Fruit fly (Drosophila melanogaster) whole organism, prepupa: Measurements from ENCODE around the gene nkd.

Experiments
- Blimp-1 ChIP-seq: fragments of 200-800 bp; sonication (Bioruptor generic); optimal IDR thresholded peaks from 3 replicates; lab custom pipeline; 2017; ENCODE audit warnings: missing biosample characterization, missing genetic modification characterization, mild to moderate bottlenecking, moderate library complexity, missing genetic modification reagents
- CG10669 ChIP-seq: fragments of 200-800 bp; sonication (Bioruptor generic); optimal IDR thresholded peaks from 3 replicates; lab custom pipeline; 2018; ENCODE audit warnings: missing biosample characterization, mild to moderate bottlenecking, missing genetic modification characterization, moderate library complexity
- CG11762 ChIP-seq: fragments of 200-800 bp; sonication (Bioruptor generic); optimal IDR thresholded peaks from 3 replicates; lab custom pipeline; 2016; ENCODE audit warnings: missing biosample characterization, missing genetic modification characterization; ENCODE audit not compliant: insufficient read depth
- CG1621 ChIP-seq: fragments of 200-800 bp; sonication (Bioruptor generic); optimal IDR thresholded peaks from 3 replicates; lab custom pipeline; 2018; ENCODE audit warnings: missing biosample characterization, mild to moderate bottlenecking, missing genetic modification characterization
- CG16779 ChIP-seq: fragments of 200-800 bp; sonication (Bioruptor generic); optimal IDR thresholded peaks from 3 replicates; lab custom pipeline; 2017; ENCODE audit warnings: missing biosample characterization, mild to moderate bottlenecking, missing genetic modification characterization
- CG31627 ChIP-seq: fragments of 200-800 bp; sonication (Bioruptor generic); optimal IDR thresholded peaks from 3 replicates; lab custom pipeline; 2016; ENCODE audit warnings: missing biosample characterization, missing genetic modification characterization
- CG32006 ChIP-seq: fragments of 200-800 bp; sonication (Bioruptor generic); optimal IDR thresholded peaks from 3 replicates; lab custom pipeline; 2017; ENCODE audit warnings: missing biosample characterization, mild to moderate bottlenecking, missing genetic modification characterization
- CG34406 ChIP-seq: fragments of 200-800 bp; sonication (Bioruptor generic); optimal IDR thresholded peaks from 3 replicates; lab custom pipeline; 2016; ENCODE audit warnings: missing biosample characterization, missing genetic modification characterization
- CG3919 ChIP-seq: fragments of 200-800 bp; sonication (Bioruptor generic); optimal IDR thresholded peaks from 3 replicates; lab custom pipeline; 2016; ENCODE audit warnings: missing biosample characterization, missing genetic modification characterization
- CG4318 ChIP-seq: fragments of 200-800 bp; sonication (Bioruptor generic); optimal IDR thresholded peaks from 3 replicates; lab custom pipeline; 2017; ENCODE audit warnings: missing biosample characterization, mild to moderate bottlenecking, missing genetic modification characterization
- CG6163 ChIP-seq: fragments of 200-800 bp; sonication (Bioruptor generic); IDR thresholded peaks from 3 replicates; pipeline ENCODE4 v1.3.6; 2022; ENCODE audit warnings: missing biosample characterization, missing genetic modification characterization
- CG6276 ChIP-seq: fragments of 200-800 bp; sonication (Bioruptor generic); optimal IDR thresholded peaks from 2 replicates; lab custom pipeline; 2017; ENCODE audit warnings: missing biosample characterization, mild to moderate bottlenecking, missing genetic modification characterization
- CG6792 ChIP-seq: fragments of 200-800 bp; sonication (Bioruptor generic); optimal IDR thresholded peaks from 3 replicates; lab custom pipeline; 2016; ENCODE audit warnings: missing biosample characterization, missing genetic modification characterization
- CG6808 ChIP-seq: fragments of 200-800 bp; sonication (Bioruptor generic); optimal IDR thresholded peaks from 3 replicates; lab custom pipeline; 2017; ENCODE audit warnings: missing biosample characterization, missing genetic modification characterization, mild to moderate bottlenecking, moderate library complexity, missing genetic modification reagents
- CG6854 ChIP-seq: fragments of 200-800 bp; sonication (Bioruptor generic); optimal IDR thresholded peaks from 2 replicates; lab custom pipeline; 2017; ENCODE audit warnings: missing biosample characterization, mild to moderate bottlenecking, missing genetic modification characterization
- CG7368 ChIP-seq: fragments of 200-800 bp; sonication (Bioruptor generic); optimal IDR thresholded peaks from 3 replicates; lab custom pipeline; 2016; ENCODE audit warnings: missing biosample characterization, missing genetic modification characterization
- CG8319 ChIP-seq: fragments of 200-800 bp; sonication (Bioruptor generic); optimal IDR thresholded peaks from 3 replicates; lab custom pipeline; 2016; ENCODE audit warnings: missing biosample characterization, missing genetic modification characterization
- CG9139 ChIP-seq: fragments of 200-800 bp; sonication (Bioruptor generic); optimal IDR thresholded peaks from 3 replicates; lab custom pipeline; 2017; ENCODE audit warnings: missing biosample characterization, mild to moderate bottlenecking, missing genetic modification characterization
- Eip75B ChIP-seq: fragments of 200-800 bp; sonication (Bioruptor generic); optimal IDR thresholded peaks from 3 replicates; lab custom pipeline; 2016; ENCODE audit warnings: missing biosample characterization, missing genetic modification characterization
- Eip78C ChIP-seq: fragments of 200-800 bp; sonication (Bioruptor generic); peaks from one replicate; lab custom pipeline; 2016; ENCODE audit warnings: missing biosample characterization, missing genetic modification characterization
- Eip93F ChIP-seq: fragments of 200-800 bp; sonication (Bioruptor generic); optimal IDR thresholded peaks from 2 replicates; lab custom pipeline; 2016; ENCODE audit warnings: missing biosample characterization, mild to moderate bottlenecking, missing genetic modification characterization
- Ets96B ChIP-seq: fragments of 200-800 bp; optimal IDR thresholded peaks from 2 replicates; lab custom pipeline; 2019; ENCODE audit warnings: missing biosample characterization, mild to moderate bottlenecking, missing genetic modification characterization, moderate library complexity
- Gug ChIP-seq: fragments of 200-800 bp; sonication (Bioruptor generic); IDR thresholded peaks from 2 replicates; pipeline ENCODE4 v1.3.6; 2022; ENCODE audit warnings: missing biosample characterization, missing genetic modification characterization
- Hr38 ChIP-seq: sonication (Bioruptor generic); optimal IDR thresholded peaks from 2 replicates; lab custom pipeline; 2016; ENCODE audit warnings: missing biosample characterization, missing genetic modification characterization
- Hr39 ChIP-seq: fragments of 200-800 bp; sonication (Bioruptor generic); optimal IDR thresholded peaks from 2 replicates; lab custom pipeline; 2016; ENCODE audit warnings: missing biosample characterization, missing genetic modification characterization
- Met ChIP-seq: fragments of 200-800 bp; sonication (Bioruptor generic); optimal IDR thresholded peaks from 3 replicates; lab custom pipeline; 2016; ENCODE audit warnings: missing biosample characterization, missing genetic modification characterization
- Smox ChIP-seq: fragments of 200-800 bp; sonication (Bioruptor generic); optimal IDR thresholded peaks from 3 replicates; lab custom pipeline; 2016; ENCODE audit warnings: missing biosample characterization, missing genetic modification characterization
- Sox102F ChIP-seq: fragments of 200-800 bp; sonication (Bioruptor generic); optimal IDR thresholded peaks from 2 replicates; lab custom pipeline; 2016; ENCODE audit warnings: missing biosample characterization, mild to moderate bottlenecking, missing genetic modification characterization
- Sox14 ChIP-seq: fragments of 200-800 bp; sonication (Bioruptor generic); optimal IDR thresholded peaks from 3 replicates; lab custom pipeline; 2016; ENCODE audit warnings: missing biosample characterization, missing genetic modification characterization
- Sox15 ChIP-seq: fragments of 200-800 bp; sonication (Bioruptor generic); optimal IDR thresholded peaks from 3 replicates; lab custom pipeline; 2016; ENCODE audit warnings: missing biosample characterization, missing genetic modification characterization
- dac ChIP-seq: fragments of 200-800 bp; sonication (Bioruptor generic); optimal IDR thresholded peaks from 2 replicates; lab custom pipeline; 2017; ENCODE audit warnings: missing biosample characterization, mild to moderate bottlenecking, missing genetic modification characterization
- dsx ChIP-seq: fragments of 200-800 bp; optimal IDR thresholded peaks from 3 replicates; lab custom pipeline; 2019; ENCODE audit warnings: missing biosample characterization, mild to moderate bottlenecking, missing genetic modification characterization, moderate library complexity; ENCODE audit not compliant: poor library complexity, severe bottlenecking
- eg ChIP-seq: fragments of 200-800 bp; sonication (Bioruptor generic); IDR thresholded peaks from 3 replicates; pipeline ENCODE4 v1.3.6; 2022; ENCODE audit warnings: missing biosample characterization, missing genetic modification characterization
- esn ChIP-seq: fragments of 200-800 bp; sonication (Bioruptor generic); optimal IDR thresholded peaks from 2 replicates; lab custom pipeline; 2016; ENCODE audit warnings: missing biosample characterization, mild to moderate bottlenecking, missing genetic modification characterization, moderate library complexity
- fd59A ChIP-seq: fragments of 200-800 bp; sonication (Bioruptor generic); optimal IDR thresholded peaks from 2 replicates; lab custom pipeline; 2017; ENCODE audit warnings: missing biosample characterization, mild to moderate bottlenecking, missing genetic modification characterization, missing genetic modification reagents
- fkh ChIP-seq: fragments of 200-800 bp; sonication (Bioruptor generic); optimal IDR thresholded peaks from 3 replicates; lab custom pipeline; 2017; ENCODE audit warnings: missing biosample characterization, mild to moderate bottlenecking, missing genetic modification characterization, moderate library complexity
- pdm3 ChIP-seq: fragments of 200-800 bp; sonication (Bioruptor generic); optimal IDR thresholded peaks from 3 replicates; lab custom pipeline; 2016; ENCODE audit warnings: missing biosample characterization, missing genetic modification characterization
- salr ChIP-seq, 2 experiments: fragments of 200-800 bp; sonication (Bioruptor generic); optimal IDR thresholded peaks; 3 replicates each; lab custom pipeline; 2016 to 2018; ENCODE audit warnings: missing biosample characterization in 2 of 2, missing genetic modification characterization in 2 of 2, mild to moderate bottlenecking in 1 of 2
- ss ChIP-seq, 2 experiments: fragments of 200-800 bp; sonication (Bioruptor generic); optimal IDR thresholded peaks; 2 replicates in 1 of 2; 3 replicates in 1 of 2; lab custom pipeline; 2017 to 2018; ENCODE audit warnings: mild to moderate bottlenecking in 2 of 2, missing biosample characterization in 2 of 2, missing genetic modification characterization in 2 of 2, moderate library complexity in 1 of 2
- svp ChIP-seq: fragments of 200-800 bp; sonication (Bioruptor generic); peaks from one replicate; lab custom pipeline; 2016; ENCODE audit warnings: missing biosample characterization, missing genetic modification characterization
- topi ChIP-seq: fragments of 200-800 bp; sonication (Bioruptor generic); optimal IDR thresholded peaks from 3 replicates; lab custom pipeline; 2016; ENCODE audit warnings: missing biosample characterization, missing genetic modification characterization
- vri ChIP-seq: fragments of 200-800 bp; sonication (Bioruptor generic); optimal IDR thresholded peaks from 3 replicates; lab custom pipeline; 2016; ENCODE audit warnings: missing biosample characterization, mild to moderate bottlenecking, missing genetic modification characterization

Gene nkd

dm6 chr3L:18976720-18977119, 68.5 kb downstream of the nkd start (continued):
- TF ChIP-seq CG8319 (GFP tag; lab: Kevin White, UChicago) (peak; percentile 1), CG1621 (no peak), CG31627 (GFP tag; lab: Kevin White, UChicago) (peak; percentile 48), CG4318 (GFP tag; lab: Kevin White, UChicago) (no peak), Hr38 (GFP tag; lab: Kevin White, UChicago) (no peak), CG6854 (no peak), CG10669 (no peak)

dm6 chr3L:18968193-18968969, 76.9 kb downstream of the nkd start:
- no peak for TF ChIP-seq CG7368 (GFP tag; lab: Kevin White, UChicago)
- TF ChIP-seq Eip93F (GFP tag; lab: Kevin White, UChicago), result no peak
- TF ChIP-seq Sox102F (GFP tag; lab: Kevin White, UChicago), result no peak
- TF ChIP-seq Sox14, result no peak
- no peak for TF ChIP-seq Ets96B
- no peak for TF ChIP-seq esn
- TF ChIP-seq CG31627 (GFP tag; lab: Kevin White, UChicago), result peak; percentile 38
- TF ChIP-seq svp (GFP tag; lab: Kevin White, UChicago), result no peak
- TF ChIP-seq Smox (GFP tag; lab: Kevin White, UChicago), result no peak
- no peak for TF ChIP-seq CG32006 (GFP tag; lab: Kevin White, UChicago)
- no peak for TF ChIP-seq Hr39 (GFP tag; lab: Kevin White, UChicago)
- TF ChIP-seq dac (GFP tag; lab: Kevin White, UChicago), result no peak
- TF ChIP-seq salr (GFP tag; optimal IDR thresholded peaks at IDR 0.05; lab: Kevin White, UChicago), result no peak
- no peak for TF ChIP-seq CG10669
- no peak for TF ChIP-seq CG6792 (GFP tag; lab: Kevin White, UChicago)
- no peak for TF ChIP-seq Eip75B
- TF ChIP-seq Blimp-1 (GFP tag; lab: Kevin White, UChicago), result no peak
- no peak for TF ChIP-seq CG6808 (GFP tag; lab: Kevin White, UChicago)
- TF ChIP-seq fd59A, result no peak
- no peak for TF ChIP-seq ss (GFP tag; optimal IDR thresholded peaks at IDR 0.05; lab: Kevin White, UChicago)
- TF ChIP-seq CG3919 (GFP tag; lab: Kevin White, UChicago), result peak; percentile 10
- TF ChIP-seq CG11762 (GFP tag; lab: Kevin White, UChicago), result no peak
- no peak for TF ChIP-seq CG9139
- no peak for TF ChIP-seq CG4318 (GFP tag; lab: Kevin White, UChicago)
- no peak for TF ChIP-seq vri (GFP tag; lab: Kevin White, UChicago)
- no peak for TF ChIP-seq topi (GFP tag; lab: Kevin White, UChicago)
- TF ChIP-seq CG6163 (GFP tag; lab: Robert Waterston, UW), result 0 out of 3 replicates have a peak, but pooled peaks have one; percentile 25
- no peak for TF ChIP-seq fkh
- no peak for TF ChIP-seq eg
- no peak for TF ChIP-seq CG34406 (GFP tag; lab: Kevin White, UChicago)
- no peak for TF ChIP-seq CG6276 (GFP tag; lab: Kevin White, UChicago)
- no peak for TF ChIP-seq Sox15
- TF ChIP-seq Gug (GFP tag; lab: Robert Waterston, UW), result no peak
- no peak for TF ChIP-seq CG16779 (tag; lab: Kevin White, UChicago)
- TF ChIP-seq Eip78C, result peak; percentile 62
- TF ChIP-seq pdm3 (GFP tag; lab: Kevin White, UChicago), result peak; percentile 8
- no peak for TF ChIP-seq dsx (GFP tag; lab: Kevin White, UChicago)
- no peak for TF ChIP-seq Met (GFP tag; lab: Kevin White, UChicago)
- TF ChIP-seq, all 60 proteins: peak for 5
